Worm (Caenorhabditis elegans) whole organism, L4/young adult: ENCODE measurements around the gene F53F4.1.

Experiments used
- W03F9.2 ChIP-seq: fragments of 150-350 bp; optimal IDR thresholded peaks from 2 replicates; lab custom pipeline; 2014; ENCODE audit warnings: missing biosample characterization, missing genetic modification characterization
- dao-5 ChIP-seq: sonication (generic microtip); optimal IDR thresholded peaks from 2 replicates; lab custom pipeline; 2016; ENCODE audit warnings: missing genotype, missing genetic modification characterization, moderate library complexity, missing compliant biosample characterization
- him-1 ChIP-seq: sonication (generic microtip); optimal IDR thresholded peaks from 2 replicates; lab custom pipeline; 2016; ENCODE audit warnings: missing genotype, missing genetic modification reagents, missing genetic modification characterization, missing compliant biosample characterization

The F53F4.1 gene

ce11 chrV:13613870-13614269 lies 29.3 kb downstream of the F53F4.1 start, which contains the start of gene F53F4.7:
F53F4.7 (minus strand) TSS chrV:13613970.
- TF ChIP-seq dao-5 (tag; lab: Kevin White, UChicago) (no peak), W03F9.2 (tag; lab: Kevin White, UChicago) (no peak), him-1 (no peak)

- TF ChIP-seq him-1 = no peak
- TF ChIP-seq W03F9.2 (tag; lab: Kevin White, UChicago) = no peak
- no peak for TF ChIP-seq dao-5 (tag; lab: Kevin White, UChicago)
Measured at ce11 chrV:13619752-13620151, 35.2 kb downstream of the F53F4.1 start, which contains the start of gene srd-11. srd-11 (minus strand) TSS chrV:13619852.

- TF ChIP-seq him-1 (no peak), W03F9.2 (tag; lab: Kevin White, UChicago) (no peak), dao-5 (tag; lab: Kevin White, UChicago) (no peak)
Measured at ce11 chrV:13620676-13621075, 36.1 kb downstream of the F53F4.1 start, which contains the start of gene F53F4.15. F53F4.15 (plus strand) TSS chrV:13620976.

ce11 chrV:13621720-13622119 lies 37.1 kb downstream of the F53F4.1 start, which contains the start of gene F53F4.16:
F53F4.16 (minus strand) TSS chrV:13621820.
- no peak for TF ChIP-seq dao-5 (tag; lab: Kevin White, UChicago)
- no peak for TF ChIP-seq him-1
- TF ChIP-seq W03F9.2 (tag; lab: Kevin White, UChicago) = no peak

- TF ChIP-seq W03F9.2 (tag; lab: Kevin White, UChicago) = no peak
- TF ChIP-seq him-1 = no peak
- TF ChIP-seq dao-5 (tag; lab: Kevin White, UChicago) = no peak
Measured at ce11 chrV:13624424-13624823, 39.8 kb downstream of the F53F4.1 start, which contains the start of gene F53F4.11. F53F4.11 (minus strand) TSS chrV:13624524.

ce11 chrV:13625517-13626097 lies 41.0 kb downstream of the F53F4.1 start, which contains the start of the genes nduv-2 and F53F4.12:
nduv-2 (minus strand) TSS chrV:13625567.
F53F4.12 (plus strand) TSS chrV:13626047.
- TF ChIP-seq dao-5 (tag; lab: Kevin White, UChicago) (no peak), W03F9.2 (tag; lab: Kevin White, UChicago) (no peak), him-1 (no peak)

- TF ChIP-seq him-1 = no peak
- TF ChIP-seq dao-5 (tag; lab: Kevin White, UChicago) = no peak
Measured at ce11 chrV:13627103-13627623, 42.6 kb downstream of the F53F4.1 start, which contains the start of gene sde-2. sde-2 (plus strand) TSS chrV:13627573.

ce11 chrV:13634149-13634548 lies 49.6 kb downstream of the F53F4.1 start, which contains the start of gene H37A05.2:
H37A05.2 (minus strand) TSS chrV:13634249.
- TF ChIP-seq dao-5 (tag; lab: Kevin White, UChicago) (no peak), W03F9.2 (tag; lab: Kevin White, UChicago) (no peak), him-1 (no peak)
